Fruit fly (Drosophila melanogaster): ENCODE measurements around the gene CG42870.

The CG42870 gene

dm6 chr3R:21737264-21737663, at the start of gene CG42870:
Gene CG42870, minus strand, starts transcription at chr3R:21737364.
- TF ChIP-seq h (optimal IDR thresholded peaks at IDR 0.05): no peak
- no peak for TF ChIP-seq ttk (optimal IDR thresholded peaks at IDR 0.05)
- TF ChIP-seq Myc (optimal IDR thresholded peaks at IDR 0.05): no peak
- TF ChIP-seq insv (optimal IDR thresholded peaks at IDR 0.05): no peak
- no peak for TF ChIP-seq Sin3A (optimal IDR thresholded peaks at IDR 0.05)
- TF ChIP-seq psq (optimal IDR thresholded peaks at IDR 0.05): no peak

- TF ChIP-seq h (optimal IDR thresholded peaks at IDR 0.05): no peak
- no peak for TF ChIP-seq insv (optimal IDR thresholded peaks at IDR 0.05)
- no peak for TF ChIP-seq psq (optimal IDR thresholded peaks at IDR 0.05)
- no peak for TF ChIP-seq Sin3A (optimal IDR thresholded peaks at IDR 0.05)
- no peak for TF ChIP-seq Myc (optimal IDR thresholded peaks at IDR 0.05)
- no peak for TF ChIP-seq ttk (optimal IDR thresholded peaks at IDR 0.05)
These were observed 45.2 kb upstream of the CG42870 start, which contains the start of gene tsl for dm6 chr3R:21782295-21782922. Gene tsl, minus strand, starts transcription at chr3R:21782536.

DNA sequence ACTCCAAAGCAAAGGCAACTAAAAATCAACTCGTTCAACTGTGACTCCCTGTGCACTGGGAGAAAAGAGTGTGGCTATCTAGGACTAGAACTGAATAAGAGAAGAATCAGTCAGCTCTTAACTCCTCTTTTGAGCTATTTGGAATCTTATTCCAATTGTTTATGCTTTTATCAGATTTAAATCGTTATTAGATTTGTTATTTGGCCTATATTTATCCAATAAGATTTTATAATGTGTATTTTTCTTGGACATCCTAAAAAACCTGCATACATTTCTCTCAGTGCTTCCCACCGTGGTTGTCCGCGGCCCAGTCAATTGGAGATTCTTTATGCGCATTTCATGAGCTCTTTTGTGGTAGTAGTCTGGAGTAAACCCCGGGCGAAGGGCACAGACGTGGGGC, 44.3 kb upstream of the CG42870 start:
- TF ChIP-seq Myc (optimal IDR thresholded peaks at IDR 0.05) (no peak), insv (optimal IDR thresholded peaks at IDR 0.05) (no peak), ttk (optimal IDR thresholded peaks at IDR 0.05) (no peak), psq (optimal IDR thresholded peaks at IDR 0.05) (no peak), Sin3A (optimal IDR thresholded peaks at IDR 0.05) (no peak), h (optimal IDR thresholded peaks at IDR 0.05) (no peak)

- TF ChIP-seq psq (optimal IDR thresholded peaks at IDR 0.05) (no peak), insv (optimal IDR thresholded peaks at IDR 0.05) (no peak), Sin3A (optimal IDR thresholded peaks at IDR 0.05) (no peak), ttk (optimal IDR thresholded peaks at IDR 0.05) (no peak), Myc (optimal IDR thresholded peaks at IDR 0.05) (no peak), h (optimal IDR thresholded peaks at IDR 0.05) (no peak)
These were observed 42.9 kb upstream of the CG42870 start for dm6 chr3R:21780086-21780485.

- TF ChIP-seq insv (optimal IDR thresholded peaks at IDR 0.05): no peak
- TF ChIP-seq h (optimal IDR thresholded peaks at IDR 0.05): no peak
- TF ChIP-seq psq (optimal IDR thresholded peaks at IDR 0.05): no peak
- no peak for TF ChIP-seq Sin3A (optimal IDR thresholded peaks at IDR 0.05)
- TF ChIP-seq Myc (optimal IDR thresholded peaks at IDR 0.05): no peak
- no peak for TF ChIP-seq ttk (optimal IDR thresholded peaks at IDR 0.05)
These were observed 40.5 kb upstream of the CG42870 start, which contains the start of gene Polr1H for dm6 chr3R:21777660-21778059. Gene Polr1H, minus strand, starts transcription at chr3R:21777847.

DNA sequence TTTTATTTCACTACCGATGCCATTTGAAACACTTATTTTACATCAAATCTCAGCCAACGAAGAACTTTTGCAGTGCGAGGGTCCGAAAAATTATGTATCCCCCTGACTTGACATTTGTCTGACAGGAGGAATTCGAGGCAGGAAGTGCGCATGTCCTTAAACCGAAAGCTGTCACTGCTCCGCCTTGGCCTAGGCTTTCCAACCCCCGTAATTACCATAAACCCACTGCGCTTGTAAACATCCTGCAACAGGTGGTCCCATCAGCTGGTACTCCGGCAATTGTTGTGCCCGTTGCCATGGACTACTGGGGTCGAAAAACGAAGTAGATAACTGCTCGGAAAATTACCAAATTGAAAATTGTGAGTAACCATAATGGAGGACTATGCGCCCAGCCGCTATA, 38.6 kb upstream of the CG42870 start, which contains the start of the genes GABA-B-R2 and CG6800:
Gene GABA-B-R2, minus strand, starts transcription at position 75 of the 400 bp plus-strand sequence.
Gene CG6800, plus strand, starts transcription at position 373 of the 400 bp plus-strand sequence.
- TF ChIP-seq h (optimal IDR thresholded peaks at IDR 0.05) (no peak), ttk (optimal IDR thresholded peaks at IDR 0.05) (no peak), insv (optimal IDR thresholded peaks at IDR 0.05) (no peak), Myc (optimal IDR thresholded peaks at IDR 0.05) (no peak), Sin3A (optimal IDR thresholded peaks at IDR 0.05) (no peak)

- TF ChIP-seq ttk (optimal IDR thresholded peaks at IDR 0.05) (no peak), insv (optimal IDR thresholded peaks at IDR 0.05) (no peak)
These were observed 32.1 kb upstream of the CG42870 start, which contains the start of gene Burs for dm6 chr3R:21769218-21769617. Gene Burs, plus strand, starts transcription at chr3R:21769518.

DNA sequence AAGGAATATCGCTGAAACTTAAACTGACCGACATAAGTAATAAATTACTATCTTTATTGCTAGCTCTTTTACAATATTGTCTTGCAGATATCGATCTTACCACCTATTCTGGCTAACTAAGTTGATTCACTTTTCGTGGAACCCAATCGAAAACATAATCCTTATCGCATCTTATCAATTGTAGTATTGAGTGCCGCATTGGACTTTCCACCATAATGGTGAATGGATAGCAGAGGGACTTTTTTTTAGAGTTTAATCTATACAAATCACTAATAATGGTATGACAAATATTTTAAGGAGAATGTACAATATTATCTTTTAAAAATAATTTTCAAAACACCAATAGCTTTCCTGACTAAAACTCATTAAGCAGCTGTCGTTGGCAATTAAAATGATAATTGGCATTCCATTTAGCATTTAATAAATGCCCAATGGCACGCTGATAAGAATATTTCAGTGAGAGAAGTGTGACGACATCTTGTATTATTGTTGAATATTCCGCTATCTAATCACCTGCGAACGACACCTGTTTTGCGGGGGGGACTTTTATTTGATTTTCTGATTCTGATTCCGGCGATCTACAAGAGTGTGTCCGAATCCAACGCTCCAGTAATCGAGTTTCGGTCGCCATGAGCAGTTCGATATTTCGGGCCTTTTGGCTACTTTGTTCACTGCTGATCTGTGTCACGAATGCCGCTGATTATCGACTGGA, 21.1 kb upstream of the CG42870 start, which contains the start of gene CG42335:
Gene CG42335, plus strand, starts transcription at position 620 of the 712 bp plus-strand sequence.
- TF ChIP-seq psq (optimal IDR thresholded peaks at IDR 0.05) (no peak), Sin3A (optimal IDR thresholded peaks at IDR 0.05) (no peak), ttk (optimal IDR thresholded peaks at IDR 0.05) (no peak), insv (optimal IDR thresholded peaks at IDR 0.05) (no peak), h (optimal IDR thresholded peaks at IDR 0.05) (no peak), Myc (optimal IDR thresholded peaks at IDR 0.05) (no peak)

DNA sequence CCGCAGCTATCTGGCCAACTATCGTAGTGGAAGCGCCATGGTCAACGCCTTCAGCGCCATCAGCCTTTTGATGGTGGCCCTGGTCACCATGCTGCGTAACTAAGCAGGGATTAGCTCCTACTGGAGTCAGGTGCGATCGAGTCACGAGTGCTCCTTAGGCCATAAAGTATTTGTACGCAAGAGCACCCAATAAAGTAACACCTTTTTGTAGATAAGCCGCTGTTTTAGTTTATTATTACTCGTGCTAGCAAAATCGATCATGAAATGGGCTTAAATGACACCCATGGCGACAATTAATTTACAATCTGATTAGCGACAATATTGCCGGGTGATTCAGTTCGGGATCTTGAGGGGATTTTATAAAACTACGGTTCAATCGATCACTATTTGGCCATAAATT, 20.4 kb upstream of the CG42870 start:
- TF ChIP-seq Sin3A (optimal IDR thresholded peaks at IDR 0.05) (no peak), psq (optimal IDR thresholded peaks at IDR 0.05) (no peak), h (optimal IDR thresholded peaks at IDR 0.05) (no peak), ttk (optimal IDR thresholded peaks at IDR 0.05) (no peak), insv (optimal IDR thresholded peaks at IDR 0.05) (no peak), Myc (optimal IDR thresholded peaks at IDR 0.05) (no peak)

dm6 chr3R:21753974-21754373, 16.8 kb upstream of the CG42870 start, which contains the start of gene CG31198:
Gene CG31198, plus strand, starts transcription at chr3R:21754324.
- TF ChIP-seq Sin3A (optimal IDR thresholded peaks at IDR 0.05) (no peak), Myc (optimal IDR thresholded peaks at IDR 0.05) (no peak)

DNA sequence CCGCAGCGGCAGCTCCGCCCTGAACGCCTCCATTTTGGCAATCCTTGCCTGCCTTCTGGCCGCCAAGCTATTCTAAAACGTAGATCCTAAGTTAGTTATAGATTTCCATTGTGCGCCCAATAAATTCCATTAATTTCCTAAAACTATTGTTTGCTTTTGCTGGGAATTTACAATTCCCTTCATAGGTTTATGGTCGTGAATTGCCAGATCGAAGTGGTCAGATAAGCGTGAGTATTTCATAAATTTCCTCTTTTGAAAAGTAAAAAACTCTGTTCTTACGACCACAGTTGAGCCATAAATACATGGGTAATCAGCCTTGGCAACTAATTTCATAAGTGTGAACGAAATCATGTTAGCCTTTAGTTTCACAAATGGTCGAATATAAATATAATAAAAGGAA, 15.9 kb upstream of the CG42870 start:
- no peak for TF ChIP-seq Myc (optimal IDR thresholded peaks at IDR 0.05)
- TF ChIP-seq h (optimal IDR thresholded peaks at IDR 0.05): no peak
- TF ChIP-seq Sin3A (optimal IDR thresholded peaks at IDR 0.05): no peak
- no peak for TF ChIP-seq insv (optimal IDR thresholded peaks at IDR 0.05)
- no peak for TF ChIP-seq psq (optimal IDR thresholded peaks at IDR 0.05)
- no peak for TF ChIP-seq ttk (optimal IDR thresholded peaks at IDR 0.05)
